Worm (Caenorhabditis elegans): Measurements from ENCODE around the gene spk-1.
"Not testable (repeated sequence)": the region's sequence is repeated elsewhere in the genome, so short reads cannot be mapped to it uniquely, and the experiment has no call there.

spk-1 gene

ce11 chrIII:9408304-9408703, 48.1 kb upstream of the spk-1 start (continued):
- TF ChIP-seq F49E8.2 (tag; optimal IDR thresholded peaks at IDR 0.05; ENCODE audit: insufficient read depth) (peak; percentile 32), Y67H2A.10 (GFP tag; conservative IDR thresholded peaks at IDR 0.05) (peak; percentile 78), C17E4.6 (GFP tag; IDR thresholded peaks at IDR 0.05) (peak; percentile 89), aptf-2 (GFP tag; conservative IDR thresholded peaks at IDR 0.05) (peak; percentile 90), hmg-1.2 (GFP tag; IDR thresholded peaks at IDR 0.05) (peak; percentile 94), B0019.2 (GFP tag; conservative IDR thresholded peaks at IDR 0.05) (peak; percentile 97), aptf-3 (GFP tag; IDR thresholded peaks at IDR 0.05) (peak; percentile 60; the same call in 1 of the 2 replicates), madf-6 (GFP tag; IDR thresholded peaks at IDR 0.05) (peak; percentile 92), bed-2 (GFP tag; IDR thresholded peaks at IDR 0.05) (peak; percentile 90), rcor-1 (GFP tag; IDR thresholded peaks at IDR 0.05) (peak; percentile 90), efl-1 (GFP tag; optimal IDR thresholded peaks at IDR 0.05) (peak; percentile 53), cebp-1 (GFP tag; IDR thresholded peaks at IDR 0.05) (peak; percentile 74), D2030.7 (GFP tag; IDR thresholded peaks at IDR 0.05) (peak; percentile 99), tbp1 (GFP tag; optimal IDR thresholded peaks at IDR 0.05) (peak; percentile 77), Y79H2A.3 (GFP tag; conservative IDR thresholded peaks at IDR 0.05) (peak; percentile 85), xnd-1 (tag; optimal IDR thresholded peaks at IDR 0.05) (peak; percentile 44), madf-8 (GFP tag; conservative IDR thresholded peaks at IDR 0.05) (peak; percentile 89), F33H1.4 (GFP tag; IDR thresholded peaks at IDR 0.05) (peak; percentile 80), ztf-28 (GFP tag; IDR thresholded peaks at IDR 0.05) (peak; percentile 98), unc-130 (GFP tag; optimal IDR thresholded peaks at IDR 0.05) (peak; percentile 50), snpc-4 (GFP tag; optimal IDR thresholded peaks at IDR 0.05) (peak; percentile 90), snpc-4 (tag; optimal IDR thresholded peaks at IDR 0.05) (peak; percentile 89 to 98 (median 94)), mcd-1 (GFP tag; IDR thresholded peaks at IDR 0.05) (peak; percentile 97), rpc-1 (tag; optimal IDR thresholded peaks at IDR 0.05) (peak; percentile 13), tlf-1 (GFP tag; optimal IDR thresholded peaks at IDR 0.05) (peak; percentile 52), dox-1 (GFP tag; IDR thresholded peaks at IDR 0.05) (peak; percentile 95), F37B4.10 (GFP tag; IDR thresholded peaks at IDR 0.05) (0 out of 2 replicates have a peak, but pooled peaks have one; percentile 62), attf-6 (GFP tag; IDR thresholded peaks at IDR 0.05) (peak; percentile 82), ceh-91 (GFP tag; IDR thresholded peaks at IDR 0.05) (peak; percentile 97), let-526 (GFP tag; IDR thresholded peaks at IDR 0.05) (peak; percentile 38; the same call in 1 of the 2 replicates), ztf-6 (GFP tag; IDR thresholded peaks at IDR 0.05) (peak; percentile 64; the same call in 1 of the 2 replicates)
- not testable (repeated sequence) for TF ChIP-seq cebp-1 (tag; optimal IDR thresholded peaks at IDR 0.05); rpc-1 (optimal IDR thresholded peaks at IDR 0.05)

- TF ChIP-seq pbrm-1 (GFP tag; IDR thresholded peaks at IDR 0.05) = no peak
- TF ChIP-seq unc-130 (GFP tag; optimal IDR thresholded peaks at IDR 0.05) = no peak
- no peak for TF ChIP-seq nhr-120 (GFP tag; IDR thresholded peaks at IDR 0.05)
- no peak for TF ChIP-seq athp-1 (tag; optimal IDR thresholded peaks at IDR 0.05)
- no peak for TF ChIP-seq ZK185.1 (tag; optimal IDR thresholded peaks at IDR 0.05; ENCODE audit: poor library complexity, severe bottlenecking)
Measured at ce11 chrIII:9413340-9413739, 43.1 kb upstream of the spk-1 start, which contains the start of gene T26G10.3. TSS of gene T26G10.3 (minus strand) at chrIII:9413440.

ce11 chrIII:9420231-9420630, 36.2 kb upstream of the spk-1 start, which contains the start of gene T26G10.4:
TSS of gene T26G10.4 (plus strand) at chrIII:9420531.
- not testable (repeated sequence) for TF ChIP-seq hrde-1 (tag; optimal IDR thresholded peaks at IDR 0.05; ENCODE audit: borderline replicate concordance); attf-6 (GFP tag; IDR thresholded peaks at IDR 0.05); akir-1 (GFP tag; optimal IDR thresholded peaks at IDR 0.05)
